Fruit fly (Drosophila melanogaster) whole organism, pupa: Measurements from ENCODE around the gene NdufA3.

Experiments used
- CG12605 ChIP-seq: fragments of 200-800 bp; sonication (Bioruptor generic); IDR thresholded peaks from 2 replicates; pipeline ENCODE4 v1.3.6; 2022; ENCODE audit warnings: missing biosample characterization, missing genetic modification characterization
- CG13204 ChIP-seq: fragments of 200-800 bp; sonication (Bioruptor generic); optimal IDR thresholded peaks from 2 replicates; lab custom pipeline; 2018; ENCODE audit warnings: missing biosample characterization, mild to moderate bottlenecking, missing genetic modification characterization, moderate library complexity
- CG14655 ChIP-seq: fragments of 200-800 bp; sonication (Bioruptor generic); optimal IDR thresholded peaks from 3 replicates; lab custom pipeline; 2017; ENCODE audit warnings: mild to moderate bottlenecking, missing biosample characterization, missing genetic modification reagents, missing genetic modification characterization
- CG17806 ChIP-seq: fragments of 200-800 bp; sonication (Bioruptor generic); optimal IDR thresholded peaks from 2 replicates; lab custom pipeline; 2018; ENCODE audit warnings: missing biosample characterization, mild to moderate bottlenecking, missing genetic modification characterization, moderate library complexity
- CG32121 ChIP-seq: fragments of 200-800 bp; sonication (Bioruptor generic); IDR thresholded peaks from 2 replicates; pipeline ENCODE4 v1.3.6; 2022; ENCODE audit warnings: missing biosample characterization, missing genetic modification characterization
- CG34367 ChIP-seq: fragments of 200-800 bp; sonication (Bioruptor generic); optimal IDR thresholded peaks from 2 replicates; lab custom pipeline; 2018; ENCODE audit warnings: missing biosample characterization, mild to moderate bottlenecking, missing genetic modification characterization
- CG9948 ChIP-seq: fragments of 200-800 bp; sonication (Bioruptor generic); optimal IDR thresholded peaks from 2 replicates; lab custom pipeline; 2018; ENCODE audit warnings: missing biosample characterization, mild to moderate bottlenecking, missing genetic modification characterization, moderate library complexity
- D1 ChIP-seq: fragments of 200-800 bp; sonication (Bioruptor generic); optimal IDR thresholded peaks from 2 replicates; lab custom pipeline; 2018; ENCODE audit warnings: missing biosample characterization, mild to moderate bottlenecking, missing genetic modification characterization, moderate library complexity
- EcR ChIP-seq: fragments of 200-800 bp; sonication (Bioruptor generic); optimal IDR thresholded peaks from 3 replicates; lab custom pipeline; 2019; ENCODE audit warnings: missing biosample characterization, missing genetic modification characterization, mild to moderate bottlenecking, moderate library complexity, missing genetic modification reagents
- Ets98B ChIP-seq: fragments of 200-800 bp; sonication (Bioruptor generic); IDR thresholded peaks from 2 replicates; pipeline ENCODE4 v1.3.6; 2022; ENCODE audit warnings: missing biosample characterization, missing genetic modification characterization
- Snoo ChIP-seq: fragments of 200-800 bp; sonication (Bioruptor generic); optimal IDR thresholded peaks from 3 replicates; lab custom pipeline; 2017; ENCODE audit warnings: missing biosample characterization, mild to moderate bottlenecking, missing genetic modification characterization, inconsistent platforms
- fd96Ca ChIP-seq: fragments of 200-800 bp; sonication (Bioruptor generic); IDR thresholded peaks from 3 replicates; pipeline ENCODE4 v1.3.6; 2022; ENCODE audit warnings: missing biosample characterization, missing genetic modification characterization
- gl ChIP-seq: fragments of 200-800 bp; sonication (Bioruptor generic); optimal IDR thresholded peaks from 2 replicates; lab custom pipeline; 2018; ENCODE audit warnings: missing biosample characterization, mild to moderate bottlenecking, missing genetic modification characterization

- TF ChIP-seq Snoo (tag; lab: Kevin White, UChicago): no peak
- no peak for TF ChIP-seq EcR
- TF ChIP-seq CG13204 (GFP tag; lab: Kevin White, UChicago): no peak
- TF ChIP-seq CG32121 (GFP tag; lab: Robert Waterston, UW): no peak
- no peak for TF ChIP-seq CG14655
- no peak for TF ChIP-seq gl (tag; lab: Kevin White, UChicago)
- TF ChIP-seq CG9948 (tag; lab: Kevin White, UChicago): no peak
- TF ChIP-seq CG12605 (GFP tag; lab: Robert Waterston, UW): no peak
- no peak for TF ChIP-seq CG34367 (tag; lab: Kevin White, UChicago)
- TF ChIP-seq fd96Ca (GFP tag; lab: Robert Waterston, UW): no peak
- TF ChIP-seq Ets98B (GFP tag; lab: Robert Waterston, UW): no peak
- no peak for TF ChIP-seq D1 (tag; lab: Kevin White, UChicago)
- no peak for TF ChIP-seq CG17806 (tag; lab: Kevin White, UChicago)
Observed at dm6 chrX:9129436-9129835, 30.4 kb downstream of the NdufA3 start.
